Fruit fly (Drosophila melanogaster) whole organism, embryonic: ENCODE measurements around the gene CG18135.
A peak's percentile ranks its signal among the peaks of the same experiment; 100 is the strongest.

ENCODE experiments used
- BtbVII ChIP-seq: fragments of 200-800 bp; sonication (Bioruptor generic); optimal IDR thresholded peaks from 3 replicates; lab custom pipeline; 2017; ENCODE audit warnings: missing biosample characterization, mild to moderate bottlenecking, missing genetic modification characterization
- C15 ChIP-seq: fragments of 200-800 bp; sonication (Bioruptor generic); IDR thresholded peaks from 3 replicates; pipeline ENCODE4 v1.3.6; 2022; ENCODE audit warnings: missing biosample characterization, missing genetic modification characterization
- CG10147 ChIP-seq: fragments of 200-800 bp; sonication (Bioruptor generic); optimal IDR thresholded peaks from 2 replicates; lab custom pipeline; 2019; ENCODE audit warnings: missing biosample characterization, mild to moderate bottlenecking, missing genetic modification characterization, moderate library complexity
- CG10209 ChIP-seq: fragments of 200-800 bp; sonication (Bioruptor generic); optimal IDR thresholded peaks from 3 replicates; lab custom pipeline; 2017; ENCODE audit warnings: missing biosample characterization, mild to moderate bottlenecking, missing genetic modification characterization, missing genetic modification reagents
- CG10274 ChIP-seq: fragments of 200-800 bp; sonication (Bioruptor generic); optimal IDR thresholded peaks from 3 replicates; lab custom pipeline; 2017; ENCODE audit warnings: missing biosample characterization, mild to moderate bottlenecking, missing genetic modification characterization
- CG10321 ChIP-seq: fragments of 200-800 bp; sonication (Bioruptor generic); IDR thresholded peaks from 2 replicates; pipeline ENCODE4 v1.3.6; 2022; ENCODE audit warnings: missing biosample characterization, missing genetic modification characterization
- CG10543 ChIP-seq: fragments of 200-800 bp; sonication (Bioruptor generic); optimal IDR thresholded peaks from 3 replicates; lab custom pipeline; 2017; ENCODE audit warnings: missing biosample characterization, mild to moderate bottlenecking, missing genetic modification characterization, moderate library complexity
- CG13296 ChIP-seq: fragments of 200-800 bp; sonication (Bioruptor generic); optimal IDR thresholded peaks from 3 replicates; lab custom pipeline; 2018; ENCODE audit warnings: missing biosample characterization, mild to moderate bottlenecking, missing genetic modification characterization
- CG15514 ChIP-seq: fragments of 200-800 bp; sonication (Bioruptor generic); optimal IDR thresholded peaks from 3 replicates; lab custom pipeline; 2017; ENCODE audit warnings: missing biosample characterization, missing genetic modification characterization, mild to moderate bottlenecking, moderate library complexity, missing genetic modification reagents
- CG1602 ChIP-seq: fragments of 200-800 bp; sonication (Bioruptor generic); optimal IDR thresholded peaks from 3 replicates; lab custom pipeline; 2016; ENCODE audit warnings: missing biosample characterization, missing genetic modification characterization
- CG17359 ChIP-seq: fragments of 200-800 bp; sonication (Bioruptor generic); optimal IDR thresholded peaks from 3 replicates; lab custom pipeline; 2018; ENCODE audit warnings: missing biosample characterization, mild to moderate bottlenecking, missing genetic modification characterization, moderate library complexity
- CG17568 ChIP-seq: fragments of 200-800 bp; sonication (Bioruptor generic); optimal IDR thresholded peaks from 2 replicates; lab custom pipeline; 2018; ENCODE audit warnings: missing biosample characterization, mild to moderate bottlenecking, missing genetic modification characterization, moderate library complexity
- CG2678 ChIP-seq: fragments of 200-800 bp; sonication (Bioruptor generic); optimal IDR thresholded peaks from 3 replicates; lab custom pipeline; 2019; ENCODE audit warnings: missing biosample characterization, mild to moderate bottlenecking, missing genetic modification characterization, moderate library complexity
- CG30020 ChIP-seq: fragments of 200-800 bp; optimal IDR thresholded peaks from 2 replicates; lab custom pipeline; 2019; ENCODE audit warnings: missing biosample characterization, mild to moderate bottlenecking, missing genetic modification characterization, moderate library complexity
- CG3726 ChIP-seq: fragments of 200-800 bp; sonication (Bioruptor generic); IDR thresholded peaks from 3 replicates; pipeline ENCODE4, ENCODE4 v1.3.6; 2022; ENCODE audit warnings: missing biosample characterization, missing genetic modification characterization
- CG4282 ChIP-seq: fragments of 200-800 bp; sonication (Bioruptor generic); optimal IDR thresholded peaks from 2 replicates; lab custom pipeline; 2016; ENCODE audit warnings: missing biosample characterization, missing genetic modification characterization
- CG4328 ChIP-seq: fragments of 200-800 bp; sonication (Bioruptor generic); optimal IDR thresholded peaks from 3 replicates; lab custom pipeline; 2017; ENCODE audit warnings: missing biosample characterization, missing genetic modification reagents, missing genetic modification characterization
- CG5180 ChIP-seq: fragments of 200-800 bp; sonication (Bioruptor generic); optimal IDR thresholded peaks from 3 replicates; lab custom pipeline; 2017; ENCODE audit warnings: missing biosample characterization, missing genetic modification characterization, mild to moderate bottlenecking, moderate library complexity, missing genetic modification reagents
- CG6654 ChIP-seq: fragments of 200-800 bp; sonication (Bioruptor generic); optimal IDR thresholded peaks from 2 replicates; lab custom pipeline; 2017; ENCODE audit warnings: missing biosample characterization, mild to moderate bottlenecking, missing genetic modification characterization
- CG7556 ChIP-seq: fragments of 200-800 bp; sonication (Bioruptor generic); optimal IDR thresholded peaks from 2 replicates; lab custom pipeline; 2017; ENCODE audit warnings: missing biosample characterization, mild to moderate bottlenecking, missing genetic modification characterization
- Fer1 ChIP-seq: fragments of 200-800 bp; sonication (Bioruptor generic); optimal IDR thresholded peaks from 2 replicates; lab custom pipeline; 2017; ENCODE audit warnings: missing biosample characterization, mild to moderate bottlenecking, missing genetic modification characterization
- Fer3 ChIP-seq: fragments of 200-800 bp; sonication (Bioruptor generic); optimal IDR thresholded peaks from 2 replicates; lab custom pipeline; 2018; ENCODE audit warnings: missing biosample characterization, mild to moderate bottlenecking, missing genetic modification characterization, moderate library complexity
- Hmr ChIP-seq: fragments of 200-800 bp; sonication (Bioruptor generic); optimal IDR thresholded peaks from 3 replicates; lab custom pipeline; 2017; ENCODE audit warnings: mild to moderate bottlenecking, missing biosample characterization, missing genetic modification reagents, missing genetic modification characterization
- MTF-1 ChIP-seq: fragments of 200-800 bp; sonication (Bioruptor generic); optimal IDR thresholded peaks from 2 replicates; lab custom pipeline; 2018; ENCODE audit warnings: missing biosample characterization, mild to moderate bottlenecking, missing genetic modification characterization, borderline replicate concordance
- Neu2 ChIP-seq: fragments of 200-800 bp; sonication (Bioruptor generic); optimal IDR thresholded peaks from 3 replicates; lab custom pipeline; 2016; ENCODE audit warnings: missing biosample characterization, missing genetic modification characterization, borderline replicate concordance
- Nf-YC ChIP-seq: fragments of 200-800 bp; optimal IDR thresholded peaks from 3 replicates; lab custom pipeline; 2019; ENCODE audit warnings: missing biosample characterization, mild to moderate bottlenecking, missing genetic modification characterization, moderate library complexity
- Pdp1 ChIP-seq, 2 experiments: fragments of 200-800 bp; sonication (Bioruptor generic); optimal IDR thresholded peaks; 3 replicates each; lab custom pipeline; 2016; ENCODE audit warnings: missing biosample characterization in 2 of 2, missing genetic modification characterization in 2 of 2, mild to moderate bottlenecking in 1 of 2, moderate library complexity in 1 of 2
- Scr ChIP-seq: fragments of 200-800 bp; sonication (Bioruptor generic); IDR thresholded peaks from 2 replicates; pipeline ENCODE4 v1.3.6; 2022; ENCODE audit warnings: missing biosample characterization, missing genetic modification characterization; ENCODE audit not compliant: partially characterized antibody
- ase ChIP-seq: fragments of 200-800 bp; sonication (Bioruptor generic); IDR thresholded peaks from 3 replicates; pipeline ENCODE4 v1.3.6; 2022; ENCODE audit warnings: missing biosample characterization, missing genetic modification characterization
- btn ChIP-seq: fragments of 200-800 bp; sonication (Bioruptor generic); optimal IDR thresholded peaks from 2 replicates; lab custom pipeline; 2016; ENCODE audit warnings: missing biosample characterization, missing genetic modification characterization
- caup ChIP-seq: fragments of 200-800 bp; sonication (Bioruptor generic); optimal IDR thresholded peaks from 3 replicates; lab custom pipeline; 2017; ENCODE audit warnings: missing biosample characterization, mild to moderate bottlenecking, missing genetic modification characterization, moderate library complexity; ENCODE audit not compliant: severe bottlenecking
- chn ChIP-seq: fragments of 200-800 bp; sonication (Bioruptor generic); optimal IDR thresholded peaks from 2 replicates; lab custom pipeline; 2016; ENCODE audit warnings: missing biosample characterization, missing genetic modification characterization
- crc ChIP-seq: fragments of 200-800 bp; sonication (Bioruptor generic); optimal IDR thresholded peaks from 2 replicates; lab custom pipeline; 2016; ENCODE audit warnings: missing biosample characterization, missing genetic modification characterization
- dmrt99B ChIP-seq: fragments of 200-800 bp; sonication (Bioruptor generic); optimal IDR thresholded peaks from 2 replicates; lab custom pipeline; 2018; ENCODE audit warnings: missing biosample characterization, mild to moderate bottlenecking, missing genetic modification characterization, moderate library complexity
- dysf ChIP-seq: fragments of 200-800 bp; sonication (Bioruptor generic); IDR thresholded peaks from 3 replicates; pipeline ENCODE4 v1.3.6; 2022; ENCODE audit warnings: missing biosample characterization, missing genetic modification characterization
- gce ChIP-seq: fragments of 200-800 bp; sonication (Bioruptor generic); IDR thresholded peaks from 3 replicates; pipeline ENCODE4 v1.3.6; 2022; ENCODE audit warnings: missing biosample characterization, missing genetic modification characterization
- grn ChIP-seq: fragments of 200-800 bp; sonication (Bioruptor generic); optimal IDR thresholded peaks from 3 replicates; lab custom pipeline; 2017; ENCODE audit warnings: missing biosample characterization, missing genetic modification characterization
- jing ChIP-seq: fragments of 200-800 bp; sonication (Bioruptor generic); optimal IDR thresholded peaks from 2 replicates; lab custom pipeline; 2018; ENCODE audit warnings: missing biosample characterization, mild to moderate bottlenecking, missing genetic modification characterization
- lilli ChIP-seq: fragments of 200-800 bp; sonication (Bioruptor generic); optimal IDR thresholded peaks from 3 replicates; lab custom pipeline; 2016; ENCODE audit warnings: missing biosample characterization, missing genetic modification characterization
- lov ChIP-seq, 2 experiments: fragments of 200-800 bp in 1 of 2; fragments of >200 bp in 1 of 2; sonication (Bioruptor generic) in 1 of 2; IDR thresholded peaks in 1 of 2; optimal IDR thresholded peaks in 1 of 2; 2 replicates in 1 of 2; 3 replicates in 1 of 2; pipeline versions ENCODE4 v1.3.6 to Lab custom; 2017 to 2022; ENCODE audit warnings: missing biosample characterization in 1 of 2, missing genetic modification characterization in 1 of 2
- pzg ChIP-seq: fragments of 200-800 bp; sonication (Bioruptor generic); optimal IDR thresholded peaks from 3 replicates; lab custom pipeline; 2018; ENCODE audit warnings: missing biosample characterization, mild to moderate bottlenecking, missing genetic modification characterization, moderate library complexity
- sens-2 ChIP-seq: fragments of 200-800 bp; sonication (Bioruptor generic); IDR thresholded peaks from 2 replicates; pipeline ENCODE4 v1.3.6; 2022; ENCODE audit warnings: missing biosample characterization, missing genetic modification characterization
- sim ChIP-seq: fragments of 200-800 bp; sonication (Bioruptor generic); IDR thresholded peaks from 2 replicates; pipeline ENCODE4 v1.3.6; 2022; ENCODE audit warnings: missing biosample characterization, missing genetic modification characterization
- slbo ChIP-seq: fragments of 200-800 bp; sonication (Bioruptor generic); IDR thresholded peaks from 2 replicates; pipeline ENCODE4 v1.3.6; 2022; ENCODE audit warnings: missing biosample characterization, missing genetic modification characterization
- sna ChIP-seq: fragments of 200-800 bp; sonication (Bioruptor generic); IDR thresholded peaks from 2 replicates; pipeline ENCODE4 v1.3.6; 2022; ENCODE audit warnings: missing biosample characterization, missing genetic modification characterization; ENCODE audit not compliant: partially characterized antibody
- sug ChIP-seq: fragments of 200-800 bp; optimal IDR thresholded peaks from 2 replicates; lab custom pipeline; 2019; ENCODE audit warnings: missing biosample characterization, mild to moderate bottlenecking, missing genetic modification characterization, moderate library complexity
- yki ChIP-seq: fragments of >200 bp; optimal IDR thresholded peaks from 3 replicates; lab custom pipeline; 2018
- zfh1 ChIP-seq: fragments of 200-800 bp; sonication (Bioruptor generic); IDR thresholded peaks from 3 replicates; pipeline ENCODE4 v1.3.6; 2022; ENCODE audit warnings: missing biosample characterization, missing genetic modification characterization

CG18135 gene

DNA sequence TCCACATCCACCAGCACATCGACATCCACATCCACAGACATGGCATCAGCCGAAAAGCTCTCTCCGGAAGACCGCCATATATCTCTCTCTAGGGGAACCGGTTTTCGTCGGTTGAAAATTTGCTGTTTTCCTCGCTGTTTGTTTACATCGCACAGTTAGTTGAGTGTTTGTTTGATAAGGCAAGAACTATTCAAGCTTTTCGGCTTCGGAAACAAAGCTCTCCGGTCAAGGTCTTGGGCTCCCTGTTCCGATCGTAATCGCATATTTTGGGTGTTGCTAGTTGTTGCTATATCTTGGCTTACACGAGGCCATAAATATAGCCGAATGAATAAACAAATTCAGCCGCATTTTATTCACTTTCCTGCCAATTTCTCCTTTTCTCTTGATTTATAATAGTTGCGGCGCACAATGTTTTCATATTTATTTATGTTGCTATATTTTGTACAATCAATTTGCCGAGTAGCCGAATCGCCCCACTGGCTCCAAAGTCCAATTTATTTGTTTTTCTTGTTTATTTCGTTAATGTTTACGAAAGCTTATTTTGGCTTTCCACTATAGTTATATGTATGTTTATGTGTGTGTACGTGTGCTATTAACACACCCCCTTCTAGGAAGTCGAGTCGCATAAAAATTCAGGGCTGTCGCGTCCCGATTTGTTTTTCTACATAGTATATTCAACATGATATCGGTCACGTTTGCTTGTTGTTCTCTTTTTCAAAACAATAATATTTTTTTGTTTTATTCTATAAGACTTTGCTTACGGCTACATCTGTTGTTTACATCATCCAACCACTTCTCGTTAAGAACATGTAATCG, 1.1 kb downstream of the CG18135 start (continued):
- TF ChIP-seq Scr (GFP tag; lab: Robert Waterston, UW) (no peak; the same call in 1 of the 2 replicates), dysf (GFP tag; lab: Robert Waterston, UW) (no peak), caup (peak; percentile 1), lov (optimal IDR thresholded peaks at IDR 0.05; lab: Kevin White, UChicago) (no peak), lov (GFP tag; IDR thresholded peaks at IDR 0.05; lab: Robert Waterston, UW) (no peak), lilli (peak; percentile 17), sim (no peak), Pdp1 (GFP tag; optimal IDR thresholded peaks at IDR 0.05; lab: Kevin White, UChicago) (peak in 1 of 2 experiments; percentile 93), pzg (GFP tag; lab: Kevin White, UChicago) (no peak), ase (no peak), CG4282 (GFP tag; lab: Kevin White, UChicago) (no peak), jing (no peak), Hmr (GFP tag; lab: Kevin White, UChicago) (peak; percentile 38), CG10274 (GFP tag; lab: Kevin White, UChicago) (peak; percentile 27), BtbVII (GFP tag; lab: Kevin White, UChicago) (peak; percentile 15), Fer3 (tag; lab: Kevin White, UChicago) (peak; percentile 15), Neu2 (no peak), sug (peak; percentile 45), crc (peak; percentile 0), yki (lab: Kevin White, UChicago) (no peak), CG6654 (GFP tag; lab: Kevin White, UChicago) (no peak), C15 (no peak), sna (GFP tag; lab: Robert Waterston, UW) (no peak), CG1602 (no peak), CG7556 (peak; percentile 1), CG10147 (GFP tag; lab: Kevin White, UChicago) (no peak), CG2678 (tag; lab: Kevin White, UChicago) (peak; percentile 53), CG17568 (GFP tag; lab: Kevin White, UChicago) (peak; percentile 39), zfh1 (GFP tag; lab: Robert Waterston, UW) (peak; percentile 32; the same call in 1 of the 3 replicates), CG5180 (peak; percentile 62), CG10543 (GFP tag; lab: Kevin White, UChicago) (peak; percentile 77), dmrt99B (tag; lab: Kevin White, UChicago) (peak; percentile 53), chn (GFP tag; lab: Kevin White, UChicago) (no peak), btn (GFP tag; lab: Kevin White, UChicago) (no peak), Fer1 (peak; percentile 65), Nf-YC (peak; percentile 29), CG15514 (GFP tag; lab: Kevin White, UChicago) (peak; percentile 6), CG13296 (GFP tag; lab: Kevin White, UChicago) (peak; percentile 83), CG10209 (GFP tag; lab: Kevin White, UChicago) (no peak), CG17359 (peak; percentile 30), CG10321 (GFP tag; lab: Robert Waterston, UW) (no peak), CG3726 (GFP tag; lab: Robert Waterston, UW) (no peak), sens-2 (GFP tag; lab: Robert Waterston, UW) (no peak), CG4328 (GFP tag; lab: Kevin White, UChicago) (peak; percentile 18), slbo (GFP tag; lab: Robert Waterston, UW) (no peak), CG30020 (no peak), grn (GFP tag; lab: Kevin White, UChicago) (peak; percentile 94), MTF-1 (GFP tag; lab: Kevin White, UChicago) (no peak), gce (GFP tag; lab: Robert Waterston, UW) (no peak)
